Worm (Caenorhabditis elegans): Measurements from ENCODE around the gene cpz-2.

DNA sequence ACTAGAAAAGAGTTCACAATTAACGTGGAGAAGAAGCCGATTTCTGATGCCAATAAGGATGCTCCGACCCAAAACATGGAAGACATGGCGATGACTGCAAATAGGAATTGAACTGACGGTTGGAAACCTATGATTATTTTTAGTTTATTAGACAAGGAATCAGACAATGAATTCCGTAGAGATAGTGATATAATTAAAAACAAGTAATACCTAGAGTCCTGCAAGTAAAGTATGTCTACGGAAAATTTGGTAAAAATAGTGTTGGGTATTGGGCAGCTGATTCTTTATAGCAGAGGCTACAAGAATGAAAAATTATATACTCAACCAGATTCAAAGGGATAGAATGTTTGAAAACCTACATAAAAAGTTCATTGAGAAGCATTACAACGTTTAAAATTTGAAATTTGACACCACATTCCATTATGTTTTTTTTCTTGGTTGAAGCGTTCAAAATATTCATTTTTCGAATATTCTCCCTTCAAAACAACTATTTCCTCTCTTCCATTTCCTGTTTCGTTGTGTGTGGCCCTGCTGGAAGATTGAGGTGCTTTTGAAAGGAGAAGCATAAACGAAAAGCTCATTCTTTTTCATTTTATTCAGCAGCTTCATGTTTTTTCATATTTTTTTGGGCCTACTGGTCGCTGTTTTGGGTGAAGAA, 41.2 kb upstream of the cpz-2 start, which contains the start of the genes str-4 and lgc-48:
- TF ChIP-seq mec-3 (tag; optimal IDR thresholded peaks at IDR 0.05; ENCODE audit: borderline replicate concordance) (no peak), ceh-19 (GFP tag; optimal IDR thresholded peaks at IDR 0.05) (no peak), hlh-30 (tag; optimal IDR thresholded peaks at IDR 0.05; ENCODE audit: insufficient read depth) (no peak)

All from whole organism, late embryonic.